Worm (Caenorhabditis elegans) whole organism, mixed stage, embryonic: ENCODE measurements around the gene bus-19.
A peak's percentile ranks its signal among the peaks of the same experiment; 100 is the strongest.

ENCODE experiments used
- M03D4.4 ChIP-seq: sonication (generic microtip); optimal IDR thresholded peaks from 2 replicates; lab custom pipeline; 2017; ENCODE audit warnings: mild to moderate bottlenecking, missing genetic modification characterization, missing compliant biosample characterization
- blmp-1 ChIP-seq: fragments of 150-350 bp; optimal IDR thresholded peaks from 2 replicates; lab custom pipeline; 2014; ENCODE audit warnings: missing biosample characterization, missing genetic modification characterization
- ceh-39 ChIP-seq: fragments of 150-350 bp; optimal IDR thresholded peaks from 2 replicates; lab custom pipeline; 2014; ENCODE audit warnings: missing biosample characterization, missing genetic modification characterization
- ceh-83 ChIP-seq: fragments of 200-800 bp; sonication (Bioruptor generic); optimal IDR thresholded peaks from 2 replicates; lab custom pipeline; 2018; ENCODE audit warnings: mild to moderate bottlenecking, missing genetic modification characterization, missing compliant biosample characterization
- ces-1 ChIP-seq: fragments of 150-350 bp; optimal IDR thresholded peaks from 2 replicates; lab custom pipeline; 2014; ENCODE audit warnings: missing biosample characterization, missing genetic modification reagents, missing genetic modification characterization
- elt-1 ChIP-seq: sonication (generic microtip); optimal IDR thresholded peaks from 2 replicates; lab custom pipeline; 2017; ENCODE audit warnings: missing genetic modification characterization, mild to moderate bottlenecking, missing compliant biosample characterization, antibody characterized with exemption, moderate library complexity, borderline replicate concordance; ENCODE audit not compliant: insufficient read depth
- elt-3 ChIP-seq: fragments of 150-350 bp; optimal IDR thresholded peaks from 2 replicates; lab custom pipeline; 2014; ENCODE audit warnings: missing biosample characterization, missing genetic modification characterization
- flh-1 ChIP-seq: fragments of 200-800 bp; sonication (Bioruptor generic); optimal IDR thresholded peaks from 2 replicates; lab custom pipeline; 2018; ENCODE audit warnings: mild to moderate bottlenecking, missing genetic modification characterization, moderate library complexity, missing compliant biosample characterization
- ham-2 ChIP-seq: fragments of 200-800 bp; sonication (Bioruptor generic); optimal IDR thresholded peaks from 2 replicates; lab custom pipeline; 2018; ENCODE audit warnings: mild to moderate bottlenecking, missing genetic modification characterization, missing compliant biosample characterization
- hlh-1 ChIP-seq: fragments of 150-350 bp; optimal IDR thresholded peaks from 2 replicates; lab custom pipeline; 2014; ENCODE audit warnings: missing biosample characterization, missing genetic modification reagents, missing genetic modification characterization
- lin-13 ChIP-seq: fragments of 150-350 bp; optimal IDR thresholded peaks from 2 replicates; lab custom pipeline; 2014; ENCODE audit warnings: missing biosample characterization, missing genetic modification characterization
- lin-32 ChIP-seq: fragments of 200-800 bp; sonication (Bioruptor generic); optimal IDR thresholded peaks from 2 replicates; lab custom pipeline; 2018; ENCODE audit warnings: mild to moderate bottlenecking, missing genetic modification characterization, missing compliant biosample characterization
- lsy-2 ChIP-seq: fragments of 150-350 bp; optimal IDR thresholded peaks from 2 replicates; lab custom pipeline; 2014; ENCODE audit warnings: missing biosample characterization, missing genetic modification characterization
- mep-1 ChIP-seq: fragments of 150-350 bp; optimal IDR thresholded peaks from 2 replicates; lab custom pipeline; 2017; ENCODE audit warnings: missing biosample characterization, missing genetic modification reagents, missing genetic modification characterization, inconsistent platforms
- mls-2 ChIP-seq: sonication (generic microtip); optimal IDR thresholded peaks from 2 replicates; lab custom pipeline; 2016; ENCODE audit warnings: mild to moderate bottlenecking, missing genetic modification characterization, moderate library complexity, missing compliant biosample characterization
- nhr-12 ChIP-seq: fragments of 150-350 bp; optimal IDR thresholded peaks from 2 replicates; lab custom pipeline; 2014; ENCODE audit warnings: missing biosample characterization, missing genetic modification characterization
- nhr-2 ChIP-seq: fragments of 150-350 bp; optimal IDR thresholded peaks from 2 replicates; lab custom pipeline; 2014; ENCODE audit warnings: missing biosample characterization, missing genetic modification characterization
- nhr-28 ChIP-seq: fragments of 150-350 bp; optimal IDR thresholded peaks from 2 replicates; lab custom pipeline; 2014; ENCODE audit warnings: missing biosample characterization, missing genetic modification characterization
- pha-4 ChIP-seq: fragments of 150-350 bp; optimal IDR thresholded peaks from 2 replicates; lab custom pipeline; 2018; ENCODE audit warnings: missing biosample characterization, missing genetic modification reagents, missing genetic modification characterization
- sem-2 ChIP-seq: fragments of 200-800 bp; sonication (Bioruptor generic); optimal IDR thresholded peaks from 2 replicates; lab custom pipeline; 2018; ENCODE audit warnings: mild to moderate bottlenecking, missing genetic modification characterization, missing compliant biosample characterization
- snpc-4 ChIP-seq: fragments of 150-350 bp; optimal IDR thresholded peaks from 2 replicates; lab custom pipeline; 2014; ENCODE audit warnings: missing biosample characterization, missing genetic modification characterization
- sptf-1 ChIP-seq: sonication (generic microtip); optimal IDR thresholded peaks from 2 replicates; lab custom pipeline; 2017; ENCODE audit warnings: mild to moderate bottlenecking, missing genetic modification characterization, moderate library complexity, missing compliant biosample characterization
- unc-120 ChIP-seq: sonication (generic microtip); optimal IDR thresholded peaks from 2 replicates; lab custom pipeline; 2017; ENCODE audit warnings: missing genetic modification characterization, missing compliant biosample characterization; ENCODE audit not compliant: poor library complexity, severe bottlenecking
- unc-62 ChIP-seq: fragments of 150-350 bp; optimal IDR thresholded peaks from 2 replicates; lab custom pipeline; 2014; ENCODE audit warnings: missing biosample characterization, missing genetic modification reagents, missing genetic modification characterization
- zip-8 ChIP-seq: fragments of 150-350 bp; optimal IDR thresholded peaks from 2 replicates; lab custom pipeline; 2014; ENCODE audit warnings: missing biosample characterization, missing genetic modification characterization
- ztf-11 ChIP-seq: fragments of 150-350 bp; optimal IDR thresholded peaks from 2 replicates; lab custom pipeline; 2014; ENCODE audit warnings: missing biosample characterization, missing genetic modification characterization

The bus-19 gene

ce11 chrV:12895772-12896171 is 23.9 kb downstream of the bus-19 start, which contains the start of gene ttbk-7:
Gene ttbk-7, minus strand, starts transcription at chrV:12895872.
- TF ChIP-seq ham-2 (GFP tag; lab: Kevin White, UChicago) (no peak), nhr-12 (tag; lab: Kevin White, UChicago) (no peak), M03D4.4 (tag; lab: Kevin White, UChicago) (no peak), nhr-28 (tag; lab: Kevin White, UChicago) (no peak), ceh-83 (GFP tag; lab: Kevin White, UChicago) (no peak), sem-2 (no peak), lin-13 (tag; lab: Kevin White, UChicago) (no peak), unc-62 (no peak), zip-8 (tag; lab: Kevin White, UChicago) (no peak), nhr-2 (no peak), elt-1 (tag; lab: Kevin White, UChicago) (no peak), mep-1 (no peak), unc-120 (tag; lab: Kevin White, UChicago) (no peak)

ce11 chrV:12896850-12897249 is 25.0 kb downstream of the bus-19 start:
- TF ChIP-seq unc-62 (peak; percentile 80), hlh-1 (tag; lab: Kevin White, UChicago) (peak; percentile 95), unc-120 (tag; lab: Kevin White, UChicago) (peak; percentile 57), flh-1 (GFP tag; lab: Kevin White, UChicago) (no peak), lsy-2 (tag; lab: Kevin White, UChicago) (no peak), mls-2 (peak; percentile 15), elt-3 (tag; lab: Kevin White, UChicago) (no peak)

- TF ChIP-seq ces-1 (GFP tag; lab: Kevin White, UChicago) (peak; percentile 95), mep-1 (peak; percentile 73), blmp-1 (tag; lab: Kevin White, UChicago) (no peak), ham-2 (GFP tag; lab: Kevin White, UChicago) (peak; percentile 40), elt-1 (tag; lab: Kevin White, UChicago) (peak; percentile 50), ceh-83 (GFP tag; lab: Kevin White, UChicago) (no peak), nhr-2 (peak; percentile 24), mls-2 (no peak), ceh-39 (no peak), hlh-1 (tag; lab: Kevin White, UChicago) (peak; percentile 35), snpc-4 (tag; lab: Kevin White, UChicago) (no peak), ztf-11 (no peak), pha-4 (tag; lab: Kevin White, UChicago) (no peak)
These were observed 25.5 kb downstream of the bus-19 start for ce11 chrV:12897338-12897737.

ce11 chrV:12898583-12899232 is 26.9 kb downstream of the bus-19 start:
- peak; percentile 53 for TF ChIP-seq unc-62
- TF ChIP-seq mep-1, result no peak
- peak; percentile 58 for TF ChIP-seq ces-1 (GFP tag; lab: Kevin White, UChicago)
- no peak for TF ChIP-seq sptf-1 (tag; lab: Kevin White, UChicago)

- TF ChIP-seq ces-1 (GFP tag; lab: Kevin White, UChicago), result peak; percentile 89
- TF ChIP-seq sptf-1 (tag; lab: Kevin White, UChicago), result no peak
These were observed 29.4 kb downstream of the bus-19 start for ce11 chrV:12901301-12901700.

ce11 chrV:12904054-12904453 is 32.2 kb downstream of the bus-19 start, which contains the start of gene ttr-27:
Gene ttr-27, minus strand, starts transcription at chrV:12904098.
- TF ChIP-seq unc-120 (tag; lab: Kevin White, UChicago), result no peak
- TF ChIP-seq elt-1 (tag; lab: Kevin White, UChicago), result no peak
- no peak for TF ChIP-seq mep-1
- TF ChIP-seq nhr-2, result no peak
- no peak for TF ChIP-seq pha-4 (tag; lab: Kevin White, UChicago)

ce11 chrV:12905074-12905473 is 33.2 kb downstream of the bus-19 start, which contains the start of gene ttr-28:
Gene ttr-28, minus strand, starts transcription at chrV:12905174.
- TF ChIP-seq snpc-4 (tag; lab: Kevin White, UChicago) (no peak), lin-32 (GFP tag; lab: Kevin White, UChicago) (no peak), ceh-83 (GFP tag; lab: Kevin White, UChicago) (no peak), pha-4 (tag; lab: Kevin White, UChicago) (no peak), unc-62 (no peak), hlh-1 (tag; lab: Kevin White, UChicago) (no peak), M03D4.4 (tag; lab: Kevin White, UChicago) (no peak), flh-1 (GFP tag; lab: Kevin White, UChicago) (no peak)
